Fruit fly (Drosophila melanogaster) whole organism, embryonic: ENCODE results near the gene Arp2.

Experiments
- BtbVII ChIP-seq: fragments of 200-800 bp; sonication (Bioruptor generic); optimal IDR thresholded peaks from 3 replicates; lab custom pipeline; 2017; ENCODE audit warnings: missing biosample characterization, mild to moderate bottlenecking, missing genetic modification characterization
- CG10147 ChIP-seq: fragments of 200-800 bp; sonication (Bioruptor generic); optimal IDR thresholded peaks from 2 replicates; lab custom pipeline; 2019; ENCODE audit warnings: missing biosample characterization, mild to moderate bottlenecking, missing genetic modification characterization, moderate library complexity
- CG10431 ChIP-seq: fragments of 200-800 bp; sonication (Bioruptor generic); optimal IDR thresholded peaks from 3 replicates; lab custom pipeline; 2018; ENCODE audit warnings: missing biosample characterization, mild to moderate bottlenecking, missing genetic modification characterization
- CG10654 ChIP-seq: fragments of 200-800 bp; sonication (Bioruptor generic); optimal IDR thresholded peaks from 2 replicates; lab custom pipeline; 2016; ENCODE audit warnings: missing biosample characterization, missing genetic modification characterization
- CG11456 ChIP-seq: fragments of 200-800 bp; sonication (Bioruptor generic); IDR thresholded peaks from 3 replicates; pipeline ENCODE4 v1.3.6; 2022; ENCODE audit warnings: missing biosample characterization, missing genetic modification characterization
- CG12299 ChIP-seq: fragments of 200-800 bp; sonication (Bioruptor generic); optimal IDR thresholded peaks from 2 replicates; lab custom pipeline; 2018; ENCODE audit warnings: missing biosample characterization, mild to moderate bottlenecking, missing genetic modification characterization
- CG15514 ChIP-seq: fragments of 200-800 bp; sonication (Bioruptor generic); optimal IDR thresholded peaks from 3 replicates; lab custom pipeline; 2017; ENCODE audit warnings: missing biosample characterization, missing genetic modification characterization, mild to moderate bottlenecking, moderate library complexity, missing genetic modification reagents
- CG17385 ChIP-seq: fragments of 200-800 bp; sonication (Bioruptor generic); optimal IDR thresholded peaks from 3 replicates; lab custom pipeline; 2018; ENCODE audit warnings: missing biosample characterization, mild to moderate bottlenecking, missing genetic modification characterization
- CG17568 ChIP-seq: fragments of 200-800 bp; sonication (Bioruptor generic); optimal IDR thresholded peaks from 2 replicates; lab custom pipeline; 2018; ENCODE audit warnings: missing biosample characterization, mild to moderate bottlenecking, missing genetic modification characterization, moderate library complexity
- CG2120 ChIP-seq: fragments of 200-800 bp; sonication (Bioruptor generic); optimal IDR thresholded peaks from 3 replicates; lab custom pipeline; 2016; ENCODE audit warnings: missing biosample characterization, missing genetic modification characterization
- CG2202 ChIP-seq: fragments of 200-800 bp; sonication (Bioruptor generic); optimal IDR thresholded peaks from 2 replicates; lab custom pipeline; 2018; ENCODE audit warnings: missing biosample characterization, mild to moderate bottlenecking, missing genetic modification characterization
- CG2678 ChIP-seq: fragments of 200-800 bp; sonication (Bioruptor generic); optimal IDR thresholded peaks from 3 replicates; lab custom pipeline; 2019; ENCODE audit warnings: missing biosample characterization, mild to moderate bottlenecking, missing genetic modification characterization, moderate library complexity
- CG32772 ChIP-seq: fragments of 200-800 bp; sonication (Bioruptor generic); IDR thresholded peaks from 2 replicates; pipeline ENCODE4 v1.3.6; 2022; ENCODE audit warnings: missing biosample characterization, missing genetic modification characterization
- CG34422 ChIP-seq: fragments of 200-800 bp; sonication (Bioruptor generic); IDR thresholded peaks from 3 replicates; pipeline ENCODE4 v1.3.6; 2022; ENCODE audit warnings: missing biosample characterization, missing genetic modification characterization
- CG4617 ChIP-seq: fragments of 200-800 bp; sonication (Bioruptor generic); optimal IDR thresholded peaks from 3 replicates; lab custom pipeline; 2016; ENCODE audit warnings: missing biosample characterization, missing genetic modification characterization, borderline replicate concordance
- CG6175 ChIP-seq: fragments of 200-800 bp; sonication (Bioruptor generic); IDR thresholded peaks from 3 replicates; pipeline ENCODE4 v1.3.6; 2022; ENCODE audit warnings: missing biosample characterization, missing genetic modification characterization
- CG6254 ChIP-seq: fragments of 200-800 bp; sonication (Bioruptor generic); optimal IDR thresholded peaks from 3 replicates; lab custom pipeline; 2017; ENCODE audit warnings: mild to moderate bottlenecking, missing biosample characterization, missing genetic modification reagents, missing genetic modification characterization
- CG6813 ChIP-seq: fragments of 200-800 bp; sonication (Bioruptor generic); optimal IDR thresholded peaks from 2 replicates; lab custom pipeline; 2017; ENCODE audit warnings: missing biosample characterization, missing genetic modification characterization, mild to moderate bottlenecking, moderate library complexity, missing genetic modification reagents
- CG7271 ChIP-seq: fragments of 200-800 bp; sonication (Bioruptor generic); optimal IDR thresholded peaks from 2 replicates; lab custom pipeline; 2018; ENCODE audit warnings: missing biosample characterization, mild to moderate bottlenecking, missing genetic modification characterization, moderate library complexity
- CG7839 ChIP-seq: fragments of 200-800 bp; sonication (Bioruptor generic); optimal IDR thresholded peaks from 3 replicates; lab custom pipeline; 2018; ENCODE audit warnings: missing biosample characterization, mild to moderate bottlenecking, missing genetic modification characterization, moderate library complexity
- CG8359 ChIP-seq: fragments of 200-800 bp; sonication (Bioruptor generic); optimal IDR thresholded peaks from 2 replicates; lab custom pipeline; 2017; ENCODE audit warnings: missing biosample characterization, mild to moderate bottlenecking, missing genetic modification characterization, borderline replicate concordance
- CG8924 ChIP-seq: fragments of 200-800 bp; optimal IDR thresholded peaks from 3 replicates; lab custom pipeline; 2019; ENCODE audit warnings: missing biosample characterization, mild to moderate bottlenecking, missing genetic modification characterization, moderate library complexity
- CG9437 ChIP-seq: fragments of 200-800 bp; sonication (Bioruptor generic); optimal IDR thresholded peaks from 2 replicates; lab custom pipeline; 2018; ENCODE audit warnings: missing biosample characterization, mild to moderate bottlenecking, missing genetic modification characterization
- CG9797 ChIP-seq: fragments of 200-800 bp; sonication (Bioruptor generic); optimal IDR thresholded peaks from 3 replicates; lab custom pipeline; 2018; ENCODE audit warnings: missing biosample characterization, mild to moderate bottlenecking, missing genetic modification characterization
- D19B ChIP-seq: fragments of 200-800 bp; sonication (Bioruptor generic); optimal IDR thresholded peaks from 2 replicates; lab custom pipeline; 2017; ENCODE audit warnings: missing biosample characterization, mild to moderate bottlenecking, missing genetic modification characterization
- Meics ChIP-seq: fragments of 200-800 bp; sonication (Bioruptor generic); optimal IDR thresholded peaks from 2 replicates; lab custom pipeline; 2017; ENCODE audit warnings: missing biosample characterization, mild to moderate bottlenecking, missing genetic modification characterization
- Oli ChIP-seq: fragments of 200-800 bp; sonication (Bioruptor generic); optimal IDR thresholded peaks from 2 replicates; lab custom pipeline; 2018; ENCODE audit warnings: missing biosample characterization, mild to moderate bottlenecking, missing genetic modification characterization, moderate library complexity
- Optix ChIP-seq: fragments of 200-800 bp; sonication (Bioruptor generic); IDR thresholded peaks from 3 replicates; pipeline ENCODE4 v1.3.6; 2022; ENCODE audit warnings: missing biosample characterization, missing genetic modification characterization
- Sry-β ChIP-seq: fragments of 200-800 bp; sonication (Bioruptor generic); optimal IDR thresholded peaks from 2 replicates; lab custom pipeline; 2018; ENCODE audit warnings: missing biosample characterization, mild to moderate bottlenecking, missing genetic modification characterization, moderate library complexity
- Usf ChIP-seq: fragments of 200-800 bp; sonication (Bioruptor generic); optimal IDR thresholded peaks from 2 replicates; lab custom pipeline; 2017; ENCODE audit warnings: missing genotype, missing biosample characterization, missing genetic modification characterization
- Vsx1 ChIP-seq: fragments of 200-800 bp; sonication (Bioruptor generic); optimal IDR thresholded peaks from 2 replicates; lab custom pipeline; 2017; ENCODE audit warnings: missing biosample characterization, mild to moderate bottlenecking, missing genetic modification characterization, missing genetic modification reagents
- ara ChIP-seq: fragments of 200-800 bp; sonication (Bioruptor generic); IDR thresholded peaks from 2 replicates; pipeline ENCODE4 v1.3.6; 2022; ENCODE audit warnings: missing biosample characterization, missing genetic modification characterization
- bab2 ChIP-seq: fragments of 200-800 bp; sonication (Bioruptor generic); optimal IDR thresholded peaks from 2 replicates; lab custom pipeline; 2016; ENCODE audit warnings: missing biosample characterization, missing genetic modification characterization
- bcd ChIP-seq: fragments of 200-800 bp; sonication (Bioruptor generic); optimal IDR thresholded peaks from 2 replicates; lab custom pipeline; 2017; ENCODE audit warnings: missing biosample characterization, mild to moderate bottlenecking, missing genetic modification characterization
- dpn ChIP-seq, 2 experiments: fragments of 200-800 bp; sonication (Bioruptor generic); optimal IDR thresholded peaks; 3 replicates each; lab custom pipeline; 2016; ENCODE audit warnings: missing biosample characterization in 2 of 2, missing genetic modification characterization in 2 of 2
- ems ChIP-seq: fragments of 200-800 bp; sonication (Bioruptor generic); optimal IDR thresholded peaks from 3 replicates; lab custom pipeline; 2016; ENCODE audit warnings: missing biosample characterization, missing genetic modification characterization
- eyg ChIP-seq: fragments of 200-800 bp; sonication (Bioruptor generic); optimal IDR thresholded peaks from 3 replicates; lab custom pipeline; 2016; ENCODE audit warnings: missing biosample characterization, missing genetic modification characterization
- hb ChIP-seq: fragments of 200-800 bp; sonication (Bioruptor generic); IDR thresholded peaks from 3 replicates; pipeline ENCODE4 v1.3.6; 2022; ENCODE audit warnings: missing biosample characterization, missing genetic modification characterization; ENCODE audit not compliant: partially characterized antibody
- jigr1 ChIP-seq: fragments of 200-800 bp; sonication (Bioruptor generic); IDR thresholded peaks from 3 replicates; pipeline ENCODE4 v1.3.6; 2022; ENCODE audit warnings: missing biosample characterization, missing genetic modification characterization
- lov ChIP-seq, 2 experiments: fragments of 200-800 bp in 1 of 2; fragments of >200 bp in 1 of 2; sonication (Bioruptor generic) in 1 of 2; IDR thresholded peaks in 1 of 2; optimal IDR thresholded peaks in 1 of 2; 2 replicates in 1 of 2; 3 replicates in 1 of 2; pipeline versions ENCODE4 v1.3.6 to Lab custom; 2017 to 2022; ENCODE audit warnings: missing biosample characterization in 1 of 2, missing genetic modification characterization in 1 of 2
- nmo ChIP-seq: fragments of 200-800 bp; sonication (Bioruptor generic); optimal IDR thresholded peaks from 2 replicates; lab custom pipeline; 2018; ENCODE audit warnings: missing biosample characterization, mild to moderate bottlenecking, missing genetic modification characterization, moderate library complexity
- salm ChIP-seq: fragments of 200-800 bp; sonication (Bioruptor generic); optimal IDR thresholded peaks from 2 replicates; lab custom pipeline; 2018; ENCODE audit warnings: missing biosample characterization, mild to moderate bottlenecking, missing genetic modification characterization
- shn ChIP-seq: fragments of 200-800 bp; sonication (Bioruptor generic); optimal IDR thresholded peaks from 3 replicates; lab custom pipeline; 2016; ENCODE audit warnings: missing biosample characterization, missing genetic modification characterization
- sim ChIP-seq: fragments of 200-800 bp; sonication (Bioruptor generic); IDR thresholded peaks from 2 replicates; pipeline ENCODE4 v1.3.6; 2022; ENCODE audit warnings: missing biosample characterization, missing genetic modification characterization
- sisA ChIP-seq: fragments of 200-800 bp; sonication (Bioruptor generic); IDR thresholded peaks from 2 replicates; pipeline ENCODE4 v1.3.6; 2022; ENCODE audit warnings: missing biosample characterization, missing genetic modification characterization
- slbo ChIP-seq: fragments of 200-800 bp; sonication (Bioruptor generic); IDR thresholded peaks from 2 replicates; pipeline ENCODE4 v1.3.6; 2022; ENCODE audit warnings: missing biosample characterization, missing genetic modification characterization
- tap ChIP-seq: fragments of 200-800 bp; optimal IDR thresholded peaks from 3 replicates; lab custom pipeline; 2019; ENCODE audit warnings: missing biosample characterization, mild to moderate bottlenecking, missing genetic modification characterization, moderate library complexity
- ttk ChIP-seq: fragments of 200-800 bp; sonication (Bioruptor generic); IDR thresholded peaks from 2 replicates; pipeline ENCODE4 v2.1.2; 2022; ENCODE audit warnings: missing biosample characterization, missing genetic modification characterization
- vvl ChIP-seq: fragments of 200-800 bp; sonication (Bioruptor generic); IDR thresholded peaks from 2 replicates; pipeline ENCODE4 v1.3.6; 2022; ENCODE audit warnings: missing biosample characterization, missing genetic modification characterization
- zen ChIP-seq: fragments of 200-800 bp; sonication (Bioruptor generic); optimal IDR thresholded peaks from 3 replicates; lab custom pipeline; 2018; ENCODE audit warnings: missing biosample characterization, mild to moderate bottlenecking, missing genetic modification characterization, moderate library complexity
- zfh2 ChIP-seq: fragments of 200-800 bp; sonication (Bioruptor generic); optimal IDR thresholded peaks from 2 replicates; lab custom pipeline; 2016; ENCODE audit warnings: missing biosample characterization, missing genetic modification characterization

The Arp2 gene

DNA sequence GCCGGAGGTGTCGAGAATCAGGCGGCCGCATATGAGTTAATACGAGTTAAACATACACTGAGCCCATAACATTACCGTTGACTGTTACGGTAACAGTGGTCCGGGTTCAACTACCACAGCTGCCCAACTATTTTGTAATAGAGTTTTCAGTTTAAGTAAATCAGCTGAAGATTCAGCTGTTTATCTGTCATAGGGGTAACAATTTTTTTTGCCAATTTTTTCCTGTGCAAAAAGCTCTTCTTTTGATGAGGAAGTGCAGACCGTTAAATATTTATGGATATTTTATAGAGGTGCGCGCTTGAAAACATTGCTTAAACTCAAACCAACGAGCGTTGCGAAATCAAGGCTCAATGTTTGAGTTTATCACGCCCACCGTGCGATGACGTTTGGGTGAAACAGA lies 27.9 kb upstream of the Arp2 start (continued):
- TF ChIP-seq lov (optimal IDR thresholded peaks at IDR 0.05; lab: Kevin White, UChicago): no peak
- TF ChIP-seq lov (GFP tag; IDR thresholded peaks at IDR 0.05; lab: Robert Waterston, UW): no peak
- no peak for TF ChIP-seq CG7271 (tag; lab: Kevin White, UChicago)
- peak; percentile 10 for TF ChIP-seq CG7839 (tag; lab: Kevin White, UChicago)
- peak; percentile 48 for TF ChIP-seq CG2678 (tag; lab: Kevin White, UChicago)
- no peak for TF ChIP-seq sim (GFP tag; lab: Robert Waterston, UW)
- no peak for TF ChIP-seq shn (GFP tag; lab: Kevin White, UChicago)
- no peak for TF ChIP-seq CG4617 (GFP tag; lab: Kevin White, UChicago)
- TF ChIP-seq CG10147: peak; percentile 34
- no peak for TF ChIP-seq CG10654
- TF ChIP-seq hb (GFP tag; lab: Robert Waterston, UW): no peak
- peak; percentile 45 for TF ChIP-seq Meics (GFP tag; lab: Kevin White, UChicago)
- TF ChIP-seq D19B (GFP tag; lab: Kevin White, UChicago): no peak
- TF ChIP-seq CG6175 (GFP tag; lab: Robert Waterston, UW): no peak
- TF ChIP-seq bcd: peak; percentile 4
- TF ChIP-seq CG17568 (GFP tag; lab: Kevin White, UChicago): no peak
- no peak for TF ChIP-seq CG8359 (GFP tag; lab: Kevin White, UChicago)
- peak; percentile 34 for TF ChIP-seq CG2120
- no peak for TF ChIP-seq CG2202 (tag; lab: Kevin White, UChicago)
- no peak for TF ChIP-seq CG12299 (tag; lab: Kevin White, UChicago)
- no peak for TF ChIP-seq CG34422
- TF ChIP-seq jigr1 (GFP tag; lab: Robert Waterston, UW): no peak
- no peak for TF ChIP-seq salm (tag; lab: Kevin White, UChicago)
- TF ChIP-seq Usf (GFP tag; lab: Kevin White, UChicago): no peak
- TF ChIP-seq eyg (GFP tag; lab: Kevin White, UChicago): no peak
- no peak for TF ChIP-seq CG9797 (GFP tag; lab: Kevin White, UChicago)
- TF ChIP-seq CG32772: no peak
- no peak for TF ChIP-seq ara
- TF ChIP-seq CG6813 (GFP tag; lab: Kevin White, UChicago): no peak
- TF ChIP-seq Sry-β: no peak
- TF ChIP-seq Optix (GFP tag; lab: Robert Waterston, UW): no peak
- no peak for TF ChIP-seq CG11456

DNA sequence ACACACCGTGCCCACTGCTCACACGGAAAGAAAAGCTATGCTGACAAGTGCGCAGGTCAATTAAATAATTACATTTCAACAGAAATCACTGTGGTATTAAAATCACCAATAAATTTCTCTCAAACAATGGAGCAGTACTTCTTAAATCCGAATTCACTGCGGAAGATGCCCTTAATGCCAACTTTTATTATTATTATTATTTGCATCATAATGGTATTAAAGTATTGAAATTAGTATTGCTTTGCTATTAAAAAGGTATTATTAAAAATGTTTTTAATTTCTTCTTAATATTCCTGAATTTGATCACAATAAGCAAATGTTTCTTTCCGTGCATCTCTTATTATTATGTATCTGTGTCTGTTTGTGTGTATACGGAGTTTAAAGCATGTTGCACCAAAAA lies 26.2 kb upstream of the Arp2 start:
- TF ChIP-seq dpn (GFP tag; optimal IDR thresholded peaks at IDR 0.05; lab: Kevin White, UChicago) (peak in 1 of 2 experiments; percentile 11), bab2 (GFP tag; lab: Kevin White, UChicago) (peak; percentile 8), BtbVII (GFP tag; lab: Kevin White, UChicago) (peak; percentile 28), slbo (GFP tag; lab: Robert Waterston, UW) (peak; percentile 35), nmo (peak; percentile 53), zfh2 (GFP tag; lab: Kevin White, UChicago) (no peak), vvl (GFP tag; lab: Robert Waterston, UW) (0 out of 2 replicates have a peak, but pooled peaks have one; percentile 18), CG10431 (GFP tag; lab: Kevin White, UChicago) (no peak), CG9437 (peak; percentile 28), ttk (0 out of 2 replicates have a peak, but pooled peaks have one; percentile 14), ems (GFP tag; lab: Kevin White, UChicago) (no peak), tap (tag; lab: Kevin White, UChicago) (peak; percentile 4), Oli (tag; lab: Kevin White, UChicago) (peak; percentile 56), CG15514 (GFP tag; lab: Kevin White, UChicago) (peak; percentile 25), CG8924 (tag; lab: Kevin White, UChicago) (peak; percentile 42), Vsx1 (GFP tag; lab: Kevin White, UChicago) (peak; percentile 14), CG2202 (tag; lab: Kevin White, UChicago) (no peak), CG6254 (GFP tag; lab: Kevin White, UChicago) (no peak), CG17385 (GFP tag; lab: Kevin White, UChicago) (peak; percentile 40), zen (no peak), CG10147 (peak; percentile 54), sisA (GFP tag; lab: Robert Waterston, UW) (peak; percentile 36; the same call in 1 of the 2 replicates)
